Worm (Caenorhabditis elegans) whole organism, young adult: ENCODE measurements around the gene F43E12.1.

ENCODE experiments used
- B0261.1 ChIP-seq: sonication (generic microtip); optimal IDR thresholded peaks from 2 replicates; lab custom pipeline; 2016; ENCODE audit warnings: mild to moderate bottlenecking, missing genetic modification characterization, moderate library complexity, missing compliant biosample characterization
- C06A6.2 ChIP-seq: fragments of 200-800 bp; sonication (Bioruptor generic); conservative IDR thresholded peaks from 2 replicates; pipeline ENCODE4 v1.3.6; 2022; ENCODE audit warnings: missing genetic modification characterization, missing compliant biosample characterization
- C17E4.6 ChIP-seq: fragments of 200-800 bp; sonication (Bioruptor generic); IDR thresholded peaks from 2 replicates; pipeline ENCODE4 v1.3.6; 2022; ENCODE audit warnings: missing genetic modification reagents, missing genetic modification characterization, missing compliant biosample characterization
- F22D6.2 ChIP-seq: sonication (generic microtip); optimal IDR thresholded peaks from 2 replicates; lab custom pipeline; 2016; ENCODE audit warnings: mild to moderate bottlenecking, missing genetic modification characterization, missing compliant biosample characterization
- F23B12.7 ChIP-seq: sonication (generic microtip); optimal IDR thresholded peaks from 2 replicates; lab custom pipeline; 2017; ENCODE audit warnings: missing genetic modification characterization, mild to moderate bottlenecking, missing compliant biosample characterization, antibody characterized with exemption, moderate library complexity; ENCODE audit not compliant: insufficient read depth
- F37B4.10 ChIP-seq: fragments of 200-800 bp; sonication (Bioruptor generic); IDR thresholded peaks from 2 replicates; pipeline ENCODE4 v1.3.6; 2022; ENCODE audit warnings: missing genetic modification characterization, missing compliant biosample characterization
- F52B5.7 ChIP-seq: sonication (generic microtip); optimal IDR thresholded peaks from 2 replicates; lab custom pipeline; 2016; ENCODE audit warnings: mild to moderate bottlenecking, missing genetic modification characterization, missing compliant biosample characterization
- F57A8.1 ChIP-seq: fragments of 200-800 bp; sonication (Bioruptor generic); optimal IDR thresholded peaks from 2 replicates; lab custom pipeline; 2018; ENCODE audit warnings: mild to moderate bottlenecking, missing genetic modification characterization, moderate library complexity, missing compliant biosample characterization
- F57C9.4 ChIP-seq: sonication (generic microtip); optimal IDR thresholded peaks from 2 replicates; lab custom pipeline; 2017; ENCODE audit warnings: mild to moderate bottlenecking, missing genetic modification characterization, missing compliant biosample characterization
- K11D2.4 ChIP-seq: fragments of 200-800 bp; sonication (Bioruptor generic); IDR thresholded peaks from 2 replicates; pipeline ENCODE4 v1.3.6; 2022; ENCODE audit warnings: missing genetic modification reagents, missing genetic modification characterization, missing compliant biosample characterization
- Y53G8AR.9 ChIP-seq: fragments of 200-800 bp; sonication (Bioruptor generic); conservative IDR thresholded peaks from 2 replicates; pipeline ENCODE4 v1.3.6; 2022; ENCODE audit warnings: missing genetic modification reagents, missing genetic modification characterization, missing compliant biosample characterization
- Y95B8A.8 ChIP-seq: fragments of 200-800 bp; sonication (Bioruptor generic); IDR thresholded peaks from 2 replicates; pipeline ENCODE4 v1.3.6; 2022; ENCODE audit warnings: missing genetic modification reagents, missing genetic modification characterization, missing compliant biosample characterization
- aptf-3 ChIP-seq: fragments of 200-800 bp; sonication (Bioruptor generic); IDR thresholded peaks from 2 replicates; pipeline ENCODE4 v1.3.6; 2022; ENCODE audit warnings: missing genetic modification characterization, missing compliant biosample characterization
- atf-7 ChIP-seq: sonication (generic microtip); optimal IDR thresholded peaks from 2 replicates; lab custom pipeline; 2017; ENCODE audit warnings: mild to moderate bottlenecking, missing genetic modification characterization, missing compliant biosample characterization
- attf-3 ChIP-seq: fragments of 200-800 bp; sonication (Bioruptor generic); conservative IDR thresholded peaks from 2 replicates; pipeline ENCODE4 v1.3.6; 2022; ENCODE audit warnings: missing genetic modification reagents, missing genetic modification characterization, missing compliant biosample characterization
- attf-5 ChIP-seq: fragments of 200-800 bp; sonication (Bioruptor generic); optimal IDR thresholded peaks from 2 replicates; lab custom pipeline; 2018; ENCODE audit warnings: mild to moderate bottlenecking, missing genetic modification characterization, missing compliant biosample characterization
- cebp-1 ChIP-seq, 2 experiments: fragments of 200-800 bp in 1 of 2; sonication (Bioruptor generic) in 1 of 2; sonication (generic microtip) in 1 of 2; IDR thresholded peaks in 1 of 2; optimal IDR thresholded peaks in 1 of 2; 2 replicates each; pipeline versions ENCODE4 v1.3.6 to Lab custom; 2017 to 2022; ENCODE audit warnings: missing compliant biosample characterization in 2 of 2, missing genetic modification characterization in 2 of 2, mild to moderate bottlenecking in 1 of 2, missing genetic modification reagents in 1 of 2, moderate library complexity in 1 of 2
- ceh-27 ChIP-seq: fragments of 200-800 bp; sonication (Bioruptor generic); optimal IDR thresholded peaks from 2 replicates; lab custom pipeline; 2018; ENCODE audit warnings: mild to moderate bottlenecking, missing genetic modification characterization, moderate library complexity, missing compliant biosample characterization
- ceh-40 ChIP-seq: fragments of 200-800 bp; sonication (Bioruptor generic); IDR thresholded peaks from 2 replicates; pipeline ENCODE4 v1.3.6; 2022; ENCODE audit warnings: missing genetic modification characterization, missing compliant biosample characterization
- ceh-91 ChIP-seq: fragments of 200-800 bp; sonication (Bioruptor generic); IDR thresholded peaks from 2 replicates; pipeline ENCODE4 v1.3.6; 2022; ENCODE audit warnings: missing genetic modification reagents, missing genetic modification characterization, missing compliant biosample characterization
- dpff-1 ChIP-seq: sonication (generic microtip); optimal IDR thresholded peaks from 2 replicates; lab custom pipeline; 2017; ENCODE audit warnings: mild to moderate bottlenecking, missing genetic modification characterization, missing compliant biosample characterization
- egl-44 ChIP-seq: fragments of 200-800 bp; sonication (Bioruptor generic); IDR thresholded peaks from 2 replicates; pipeline ENCODE4 v1.3.6; 2022; ENCODE audit warnings: missing genetic modification reagents, missing genetic modification characterization, missing compliant biosample characterization
- egrh-3 ChIP-seq: fragments of 200-800 bp; sonication (Bioruptor generic); IDR thresholded peaks from 2 replicates; pipeline ENCODE4 v1.3.6; 2022; ENCODE audit warnings: missing genetic modification reagents, missing genetic modification characterization, missing compliant biosample characterization
- ets-4 ChIP-seq: fragments of 200-800 bp; sonication (Bioruptor generic); optimal IDR thresholded peaks from 2 replicates; lab custom pipeline; 2018; ENCODE audit warnings: mild to moderate bottlenecking, missing genetic modification characterization, missing compliant biosample characterization
- gei-17 ChIP-seq: fragments of 200-800 bp; sonication (Bioruptor generic); optimal IDR thresholded peaks from 2 replicates; lab custom pipeline; 2018; ENCODE audit warnings: mild to moderate bottlenecking, missing genetic modification characterization, missing compliant biosample characterization
- him-1 ChIP-seq: sonication (generic microtip); optimal IDR thresholded peaks from 2 replicates; lab custom pipeline; 2016; ENCODE audit warnings: missing genotype, missing genetic modification reagents, missing genetic modification characterization, missing compliant biosample characterization
- let-607 ChIP-seq, 2 experiments: fragments of 200-800 bp in 1 of 2; sonication (Bioruptor generic) in 1 of 2; sonication (generic microtip) in 1 of 2; optimal IDR thresholded peaks; 2 replicates each; lab custom pipeline; 2016 to 2018; ENCODE audit warnings: mild to moderate bottlenecking in 2 of 2, missing compliant biosample characterization in 2 of 2, missing genetic modification characterization in 2 of 2, moderate library complexity in 2 of 2, missing genotype in 1 of 2
- lin-35 ChIP-seq, 3 experiments: fragments of 150-350 bp in 2 of 3; sonication (generic microtip) in 1 of 3; optimal IDR thresholded peaks; 2 replicates each; lab custom pipeline; 2014 to 2018; ENCODE audit warnings: missing biosample characterization in 3 of 3, missing genetic modification characterization in 3 of 3, missing genetic modification reagents in 3 of 3
- lin-40 ChIP-seq: sonication (generic microtip); optimal IDR thresholded peaks from 2 replicates; lab custom pipeline; 2016; ENCODE audit warnings: missing genetic modification characterization, mild to moderate bottlenecking, missing compliant biosample characterization, missing genotype, missing genetic modification reagents
- madf-10 ChIP-seq: sonication (generic microtip); optimal IDR thresholded peaks from 2 replicates; lab custom pipeline; 2016; ENCODE audit warnings: mild to moderate bottlenecking, missing genetic modification characterization, missing compliant biosample characterization
- madf-3 ChIP-seq: fragments of 200-800 bp; sonication (Bioruptor generic); IDR thresholded peaks from 2 replicates; pipeline ENCODE4 v1.3.6; 2022; ENCODE audit warnings: missing genetic modification reagents, missing genetic modification characterization, missing compliant biosample characterization
- madf-6 ChIP-seq: fragments of 200-800 bp; sonication (Bioruptor generic); IDR thresholded peaks from 2 replicates; pipeline ENCODE4 v1.3.6; 2022; ENCODE audit warnings: missing genetic modification reagents, missing genetic modification characterization, missing compliant biosample characterization
- nfya-2 ChIP-seq: fragments of 200-800 bp; sonication (Bioruptor generic); IDR thresholded peaks from 2 replicates; pipeline ENCODE4 v1.3.6; 2022; ENCODE audit warnings: missing genetic modification reagents, missing genetic modification characterization, missing compliant biosample characterization
- nfyb-1 ChIP-seq: fragments of 200-800 bp; sonication (Bioruptor generic); IDR thresholded peaks from 2 replicates; pipeline ENCODE4 v1.3.6; 2022; ENCODE audit warnings: missing genetic modification reagents, missing genetic modification characterization, missing compliant biosample characterization
- nhr-179 ChIP-seq: sonication (generic microtip); optimal IDR thresholded peaks from 2 replicates; lab custom pipeline; 2016; ENCODE audit warnings: mild to moderate bottlenecking, missing genetic modification characterization, missing compliant biosample characterization
- nhr-80 ChIP-seq: sonication (generic microtip); optimal IDR thresholded peaks from 2 replicates; lab custom pipeline; 2016; ENCODE audit warnings: missing genetic modification characterization, missing compliant biosample characterization
- nhr-90 ChIP-seq: sonication (generic microtip); optimal IDR thresholded peaks from 2 replicates; lab custom pipeline; 2016; ENCODE audit warnings: missing genotype, mild to moderate bottlenecking, missing genetic modification characterization, missing compliant biosample characterization
- pbrm-1 ChIP-seq: fragments of 200-800 bp; sonication (Bioruptor generic); IDR thresholded peaks from 2 replicates; pipeline ENCODE4 v1.3.6; 2022; ENCODE audit warnings: missing genetic modification reagents, missing genetic modification characterization, missing compliant biosample characterization
- pha-4 ChIP-seq: fragments of 150-350 bp; sonication (generic microtip); optimal IDR thresholded peaks from 2 replicates; lab custom pipeline; 2014; ENCODE audit warnings: missing biosample characterization, missing genetic modification reagents, missing genetic modification characterization
- sdz-38 ChIP-seq: sonication (generic microtip); optimal IDR thresholded peaks from 2 replicates; lab custom pipeline; 2016; ENCODE audit warnings: missing genotype, missing genetic modification characterization, missing compliant biosample characterization
- sea-2 ChIP-seq: fragments of 200-800 bp; sonication (Bioruptor generic); IDR thresholded peaks from 2 replicates; pipeline ENCODE4 v1.3.6; 2022; ENCODE audit warnings: missing genetic modification characterization, missing compliant biosample characterization
- snpc-1.3 ChIP-seq: sonication (generic microtip); optimal IDR thresholded peaks from 2 replicates; lab custom pipeline; 2017; ENCODE audit warnings: missing genetic modification characterization, mild to moderate bottlenecking, missing compliant biosample characterization, antibody characterized with exemption, moderate library complexity, missing genotype, missing genetic modification reagents; ENCODE audit not compliant: insufficient read depth
- snpc-3.4 ChIP-seq: sonication (generic microtip); optimal IDR thresholded peaks from 2 replicates; lab custom pipeline; 2017; ENCODE audit warnings: missing genetic modification characterization, mild to moderate bottlenecking, missing compliant biosample characterization, antibody characterized with exemption, moderate library complexity, missing genotype, missing genetic modification reagents
- unc-130 ChIP-seq: sonication (generic microtip); optimal IDR thresholded peaks from 2 replicates; lab custom pipeline; 2016; ENCODE audit warnings: missing genetic modification reagents, missing genetic modification characterization, missing compliant biosample characterization
- unc-62 ChIP-seq: fragments of 150-350 bp; optimal IDR thresholded peaks from 2 replicates; lab custom pipeline; 2014; ENCODE audit warnings: missing biosample characterization, missing genetic modification reagents, missing genetic modification characterization
- xnd-1 ChIP-seq: sonication (generic microtip); optimal IDR thresholded peaks from 2 replicates; lab custom pipeline; 2016; ENCODE audit warnings: missing genotype, missing genetic modification reagents, missing genetic modification characterization, missing compliant biosample characterization
- ztf-22 ChIP-seq: fragments of 200-800 bp; sonication (Bioruptor generic); optimal IDR thresholded peaks from 2 replicates; lab custom pipeline; 2018; ENCODE audit warnings: mild to moderate bottlenecking, missing genetic modification characterization, moderate library complexity, missing compliant biosample characterization
- ztf-3 ChIP-seq: fragments of 200-800 bp; sonication (Bioruptor generic); optimal IDR thresholded peaks from 2 replicates; lab custom pipeline; 2018; ENCODE audit warnings: mild to moderate bottlenecking, missing genetic modification characterization, missing compliant biosample characterization
- ztf-6 ChIP-seq: fragments of 200-800 bp; sonication (Bioruptor generic); IDR thresholded peaks from 2 replicates; pipeline ENCODE4 v1.3.6; 2022; ENCODE audit warnings: missing genetic modification reagents, missing genetic modification characterization, missing compliant biosample characterization

Gene F43E12.1

ce11 chrX:7200475-7200874 lies 23.0 kb downstream of the F43E12.1 start:
- TF ChIP-seq F37B4.10 (GFP tag; lab: Robert Waterston, UW): no peak
- no peak for TF ChIP-seq xnd-1 (tag; lab: Kevin White, UChicago)
- peak; percentile 21 for TF ChIP-seq nhr-90 (tag; lab: Kevin White, UChicago)
- TF ChIP-seq unc-62: peak; percentile 53
- TF ChIP-seq nfyb-1 (GFP tag; lab: Robert Waterston, UW): peak; percentile 74
- no peak for TF ChIP-seq pha-4
- TF ChIP-seq lin-40 (tag; lab: Kevin White, UChicago): no peak
- TF ChIP-seq lin-35 (GFP tag; optimal IDR thresholded peaks at IDR 0.05; lab: Kevin White, UChicago): no peak
- peak; percentile 50 for TF ChIP-seq madf-10 (tag; lab: Kevin White, UChicago)
- no peak for TF ChIP-seq attf-3 (GFP tag; lab: Robert Waterston, UW)
- TF ChIP-seq dpff-1: no peak
- no peak for TF ChIP-seq snpc-3.4 (tag; lab: Kevin White, UChicago)
- TF ChIP-seq ztf-3 (GFP tag; lab: Kevin White, UChicago): no peak
- peak; percentile 41 for TF ChIP-seq ztf-22 (GFP tag; lab: Kevin White, UChicago)
- TF ChIP-seq attf-5 (GFP tag; lab: Kevin White, UChicago): no peak
- TF ChIP-seq gei-17 (GFP tag; lab: Kevin White, UChicago): no peak
- TF ChIP-seq snpc-1.3: no peak
- TF ChIP-seq unc-130: no peak
- TF ChIP-seq cebp-1 (GFP tag; IDR thresholded peaks at IDR 0.05; lab: Robert Waterston, UW): no peak
- TF ChIP-seq cebp-1 (tag; optimal IDR thresholded peaks at IDR 0.05; lab: Kevin White, UChicago): peak; percentile 55
- TF ChIP-seq K11D2.4 (GFP tag; lab: Robert Waterston, UW): no peak
- TF ChIP-seq let-607 (tag; optimal IDR thresholded peaks at IDR 0.05; lab: Kevin White, UChicago): peak in 1 of 2 experiments; percentile 66
- no peak for TF ChIP-seq C06A6.2 (GFP tag; lab: Robert Waterston, UW)
- no peak for TF ChIP-seq F23B12.7
- no peak for TF ChIP-seq ceh-40 (GFP tag; lab: Robert Waterston, UW)
- no peak for TF ChIP-seq nfya-2
- 0 out of 2 replicates have a peak, but pooled peaks have one; percentile 38 for TF ChIP-seq egl-44 (GFP tag; lab: Robert Waterston, UW)
- peak; percentile 61 for TF ChIP-seq atf-7 (tag; lab: Kevin White, UChicago)
- peak; percentile 44 for TF ChIP-seq ets-4
- peak; percentile 95 for TF ChIP-seq nhr-80 (tag; lab: Kevin White, UChicago)
- TF ChIP-seq madf-3: no peak
- no peak for TF ChIP-seq Y53G8AR.9 (GFP tag; lab: Robert Waterston, UW)
- TF ChIP-seq B0261.1 (tag; lab: Kevin White, UChicago): no peak
- no peak for TF ChIP-seq sea-2 (GFP tag; lab: Robert Waterston, UW)
- no peak for TF ChIP-seq aptf-3 (GFP tag; lab: Robert Waterston, UW)

ce11 chrX:7204175-7204574 lies 26.7 kb downstream of the F43E12.1 start:
- TF ChIP-seq ztf-6 (GFP tag; lab: Robert Waterston, UW) (no peak), unc-130 (no peak), F57C9.4 (tag; lab: Kevin White, UChicago) (no peak), ceh-27 (no peak), F37B4.10 (GFP tag; lab: Robert Waterston, UW) (no peak), C17E4.6 (no peak), xnd-1 (tag; lab: Kevin White, UChicago) (no peak), F22D6.2 (tag; lab: Kevin White, UChicago) (no peak), pbrm-1 (GFP tag; lab: Robert Waterston, UW) (no peak), snpc-1.3 (no peak), madf-6 (GFP tag; lab: Robert Waterston, UW) (no peak), egrh-3 (GFP tag; lab: Robert Waterston, UW) (no peak), sdz-38 (tag; lab: Kevin White, UChicago) (no peak), F52B5.7 (no peak), Y95B8A.8 (GFP tag; lab: Robert Waterston, UW) (no peak), F57A8.1 (GFP tag; lab: Kevin White, UChicago) (no peak), him-1 (no peak), nhr-179 (tag; lab: Kevin White, UChicago) (no peak), ceh-91 (GFP tag; lab: Robert Waterston, UW) (no peak), nhr-90 (tag; lab: Kevin White, UChicago) (no peak)
